Fruit fly (Drosophila melanogaster) whole organism, pupa: ENCODE data around the gene CG7702.

Source experiments
- CG10348 ChIP-seq: fragments of 200-800 bp; sonication (Bioruptor generic); IDR thresholded peaks from 2 replicates; pipeline ENCODE4 v1.3.6; 2022; ENCODE audit warnings: missing biosample characterization, missing genetic modification characterization
- CG12605 ChIP-seq: fragments of 200-800 bp; sonication (Bioruptor generic); IDR thresholded peaks from 2 replicates; pipeline ENCODE4 v1.3.6; 2022; ENCODE audit warnings: missing biosample characterization, missing genetic modification characterization
- CG13204 ChIP-seq: fragments of 200-800 bp; sonication (Bioruptor generic); optimal IDR thresholded peaks from 2 replicates; lab custom pipeline; 2018; ENCODE audit warnings: missing biosample characterization, mild to moderate bottlenecking, missing genetic modification characterization, moderate library complexity
- CG14655 ChIP-seq: fragments of 200-800 bp; sonication (Bioruptor generic); optimal IDR thresholded peaks from 3 replicates; lab custom pipeline; 2017; ENCODE audit warnings: mild to moderate bottlenecking, missing biosample characterization, missing genetic modification reagents, missing genetic modification characterization
- CG15710 ChIP-seq: fragments of 200-800 bp; sonication (Bioruptor generic); optimal IDR thresholded peaks from 2 replicates; lab custom pipeline; 2018; ENCODE audit warnings: missing biosample characterization, mild to moderate bottlenecking, missing genetic modification characterization, moderate library complexity
- CG17806 ChIP-seq: fragments of 200-800 bp; sonication (Bioruptor generic); optimal IDR thresholded peaks from 2 replicates; lab custom pipeline; 2018; ENCODE audit warnings: missing biosample characterization, mild to moderate bottlenecking, missing genetic modification characterization, moderate library complexity
- CG32121 ChIP-seq: fragments of 200-800 bp; sonication (Bioruptor generic); IDR thresholded peaks from 2 replicates; pipeline ENCODE4 v1.3.6; 2022; ENCODE audit warnings: missing biosample characterization, missing genetic modification characterization
- CG34367 ChIP-seq: fragments of 200-800 bp; sonication (Bioruptor generic); optimal IDR thresholded peaks from 2 replicates; lab custom pipeline; 2018; ENCODE audit warnings: missing biosample characterization, mild to moderate bottlenecking, missing genetic modification characterization
- CG4496 ChIP-seq: fragments of 200-800 bp; sonication (Bioruptor generic); IDR thresholded peaks from 3 replicates; pipeline ENCODE4 v1.3.6; 2022; ENCODE audit warnings: missing biosample characterization, missing genetic modification characterization
- CG8159 ChIP-seq: fragments of 200-800 bp; sonication (Bioruptor generic); optimal IDR thresholded peaks from 3 replicates; lab custom pipeline; 2018; ENCODE audit warnings: missing biosample characterization, mild to moderate bottlenecking, missing genetic modification characterization, moderate library complexity
- CG8301 ChIP-seq: fragments of 200-800 bp; sonication (Bioruptor generic); optimal IDR thresholded peaks from 2 replicates; lab custom pipeline; 2018; ENCODE audit warnings: missing biosample characterization, mild to moderate bottlenecking, missing genetic modification characterization
- CG9948 ChIP-seq: fragments of 200-800 bp; sonication (Bioruptor generic); optimal IDR thresholded peaks from 2 replicates; lab custom pipeline; 2018; ENCODE audit warnings: missing biosample characterization, mild to moderate bottlenecking, missing genetic modification characterization, moderate library complexity
- D1 ChIP-seq: fragments of 200-800 bp; sonication (Bioruptor generic); optimal IDR thresholded peaks from 2 replicates; lab custom pipeline; 2018; ENCODE audit warnings: missing biosample characterization, mild to moderate bottlenecking, missing genetic modification characterization, moderate library complexity
- EcR ChIP-seq: fragments of 200-800 bp; sonication (Bioruptor generic); optimal IDR thresholded peaks from 3 replicates; lab custom pipeline; 2019; ENCODE audit warnings: missing biosample characterization, missing genetic modification characterization, mild to moderate bottlenecking, moderate library complexity, missing genetic modification reagents
- Ets98B ChIP-seq: fragments of 200-800 bp; sonication (Bioruptor generic); IDR thresholded peaks from 2 replicates; pipeline ENCODE4 v1.3.6; 2022; ENCODE audit warnings: missing biosample characterization, missing genetic modification characterization
- Pif1A ChIP-seq: fragments of 200-800 bp; sonication (Bioruptor generic); optimal IDR thresholded peaks from 3 replicates; lab custom pipeline; 2016; ENCODE audit warnings: missing biosample characterization, missing genetic modification characterization
- Pif1B ChIP-seq: fragments of 200-800 bp; sonication (Bioruptor generic); optimal IDR thresholded peaks from 3 replicates; lab custom pipeline; 2016; ENCODE audit warnings: missing biosample characterization, missing genetic modification characterization
- Snoo ChIP-seq: fragments of 200-800 bp; sonication (Bioruptor generic); optimal IDR thresholded peaks from 3 replicates; lab custom pipeline; 2017; ENCODE audit warnings: missing biosample characterization, mild to moderate bottlenecking, missing genetic modification characterization, inconsistent platforms
- fd96Ca ChIP-seq: fragments of 200-800 bp; sonication (Bioruptor generic); IDR thresholded peaks from 3 replicates; pipeline ENCODE4 v1.3.6; 2022; ENCODE audit warnings: missing biosample characterization, missing genetic modification characterization
- gl ChIP-seq: fragments of 200-800 bp; sonication (Bioruptor generic); optimal IDR thresholded peaks from 2 replicates; lab custom pipeline; 2018; ENCODE audit warnings: missing biosample characterization, mild to moderate bottlenecking, missing genetic modification characterization
- rn ChIP-seq: fragments of 200-800 bp; sonication (Bioruptor generic); IDR thresholded peaks from 2 replicates; pipeline ENCODE4 v1.3.6; 2022; ENCODE audit warnings: missing biosample characterization, missing genetic modification characterization

The CG7702 gene

DNA sequence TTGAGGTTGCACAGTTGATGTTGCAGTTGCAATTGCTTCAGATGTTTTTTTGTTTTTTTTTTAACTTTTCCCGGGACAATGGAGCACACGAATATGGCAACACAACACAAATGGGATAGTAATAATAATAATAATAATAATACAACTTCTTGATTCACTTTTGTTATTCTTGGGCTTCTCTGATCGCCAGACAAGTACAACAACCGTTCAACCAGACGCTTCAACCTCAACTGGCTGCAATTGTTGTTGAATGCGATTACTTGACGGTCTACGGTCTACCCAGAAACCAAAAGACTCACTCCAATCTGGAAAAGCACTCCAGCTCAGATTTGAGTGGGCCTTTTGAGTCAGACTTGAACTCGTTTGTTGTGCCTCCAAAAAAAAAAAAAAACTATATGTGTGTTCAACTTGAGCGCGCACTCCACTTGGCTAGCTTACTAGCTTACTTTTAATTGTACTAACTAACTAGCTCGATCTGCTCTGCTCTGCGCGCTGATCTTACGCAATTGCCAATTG, 27.9 kb upstream of the CG7702 start, which contains the start of gene CG14301:
Gene CG14301, minus strand, starts transcription at position 216 of the 516 bp plus-strand sequence.
- TF ChIP-seq CG15710 (tag; lab: Kevin White, UChicago) (no peak), CG13204 (no peak), Pif1B (GFP tag; lab: Kevin White, UChicago) (peak; percentile 13), Ets98B (no peak; the same call in 1 of the 2 replicates), D1 (tag; lab: Kevin White, UChicago) (no peak), CG10348 (no peak), CG8159 (no peak), CG12605 (peak; percentile 51), EcR (GFP tag; lab: Kevin White, UChicago) (no peak), Snoo (tag; lab: Kevin White, UChicago) (no peak), CG32121 (GFP tag; lab: Robert Waterston, UW) (no peak), fd96Ca (GFP tag; lab: Robert Waterston, UW) (no peak), CG34367 (tag; lab: Kevin White, UChicago) (no peak), CG17806 (tag; lab: Kevin White, UChicago) (no peak), CG8301 (tag; lab: Kevin White, UChicago) (no peak)
- TF ChIP-seq, all 21 proteins: peak for 2

DNA sequence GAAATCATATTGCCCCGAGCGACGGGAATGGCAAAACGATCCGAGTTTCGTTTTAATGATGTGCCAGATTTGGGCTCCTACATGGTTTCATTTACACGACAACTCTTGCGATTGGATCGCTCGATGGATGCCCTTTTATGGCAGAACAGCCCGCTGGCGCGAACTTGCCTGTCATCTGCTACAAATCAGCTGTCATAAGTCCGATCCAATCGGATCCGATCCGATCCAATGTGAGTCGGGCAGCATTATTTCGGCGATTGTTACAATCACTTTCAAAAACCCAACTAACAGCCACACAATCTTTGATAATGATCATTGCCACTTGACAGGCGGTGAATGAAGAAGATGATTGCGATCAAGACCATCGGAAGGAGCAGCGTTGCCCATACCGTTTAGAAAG, 25.5 kb upstream of the CG7702 start:
- no peak for TF ChIP-seq CG17806 (tag; lab: Kevin White, UChicago)
- no peak for TF ChIP-seq CG32121 (GFP tag; lab: Robert Waterston, UW)
- no peak for TF ChIP-seq CG8301 (tag; lab: Kevin White, UChicago)
- TF ChIP-seq CG10348, result no peak
- TF ChIP-seq Ets98B, result no peak
- no peak for TF ChIP-seq CG14655 (GFP tag; lab: Kevin White, UChicago)
- TF ChIP-seq D1 (tag; lab: Kevin White, UChicago), result no peak
- no peak for TF ChIP-seq CG8159
- TF ChIP-seq CG4496 (GFP tag; lab: Robert Waterston, UW), result no peak

- TF ChIP-seq D1 (tag; lab: Kevin White, UChicago), result no peak
- TF ChIP-seq CG8301 (tag; lab: Kevin White, UChicago), result no peak
- no peak for TF ChIP-seq gl (tag; lab: Kevin White, UChicago)
- TF ChIP-seq CG4496 (GFP tag; lab: Robert Waterston, UW), result no peak
- no peak for TF ChIP-seq CG13204
- TF ChIP-seq Snoo (tag; lab: Kevin White, UChicago), result no peak
- no peak for TF ChIP-seq CG12605
- peak; percentile 98 for TF ChIP-seq EcR (GFP tag; lab: Kevin White, UChicago)
Measured at dm6 chr3R:18658380-18658944, 10.7 kb upstream of the CG7702 start.

DNA sequence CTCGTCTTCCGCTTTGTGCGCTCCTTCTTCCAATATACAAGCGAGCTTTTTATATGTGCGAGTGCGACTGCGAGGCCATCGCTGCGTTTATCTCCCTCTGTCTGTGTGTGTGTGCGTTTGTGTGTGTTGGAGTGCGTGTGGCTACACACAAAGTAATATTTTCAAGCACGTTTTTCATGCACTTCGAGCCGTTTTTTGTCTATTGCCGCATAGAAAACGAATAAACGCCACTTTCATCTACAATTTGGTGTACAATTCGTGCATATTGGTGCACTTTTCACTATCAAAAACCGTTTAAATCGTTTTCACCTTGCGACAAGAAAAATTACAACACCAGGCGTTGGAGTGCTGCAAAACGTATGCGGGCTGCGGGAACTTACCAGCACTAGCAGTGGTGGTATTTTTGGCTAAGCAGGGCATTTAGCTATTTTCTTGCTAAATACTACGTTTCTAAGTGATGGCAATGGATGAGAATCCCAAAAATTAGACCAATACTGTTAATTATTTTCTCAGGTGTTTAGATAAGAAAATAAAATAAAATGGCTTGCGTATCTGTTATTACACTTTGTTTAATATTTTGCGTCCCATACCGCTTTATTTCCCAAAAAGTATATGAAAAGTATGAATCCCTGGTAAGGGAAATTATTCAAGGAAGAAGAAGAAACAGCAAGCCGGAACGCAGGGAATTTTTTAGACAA, 10.1 kb upstream of the CG7702 start, which contains the start of the genes CG31224 and CstF64:
Gene CG31224, minus strand, starts transcription at position 365 of the 698 bp plus-strand sequence.
Gene CstF64, plus strand, starts transcription at position 674 of the 698 bp plus-strand sequence.
- TF ChIP-seq CG8301 (tag; lab: Kevin White, UChicago), result peak; percentile 65
- peak; percentile 57 for TF ChIP-seq CG34367 (tag; lab: Kevin White, UChicago)
- TF ChIP-seq CG14655 (GFP tag; lab: Kevin White, UChicago), result no peak
- peak; percentile 77 for TF ChIP-seq CG15710 (tag; lab: Kevin White, UChicago)
- no peak for TF ChIP-seq CG12605
- peak; percentile 76 for TF ChIP-seq Ets98B
- TF ChIP-seq CG9948 (tag; lab: Kevin White, UChicago), result peak; percentile 61
- TF ChIP-seq Snoo (tag; lab: Kevin White, UChicago), result peak; percentile 71
- peak; percentile 84 for TF ChIP-seq EcR (GFP tag; lab: Kevin White, UChicago)
- peak; percentile 76 for TF ChIP-seq CG32121 (GFP tag; lab: Robert Waterston, UW)
- no peak for TF ChIP-seq D1 (tag; lab: Kevin White, UChicago)
- peak; percentile 75 for TF ChIP-seq CG8159
- TF ChIP-seq fd96Ca (GFP tag; lab: Robert Waterston, UW), result no peak
- TF ChIP-seq gl (tag; lab: Kevin White, UChicago), result peak; percentile 2
- peak; percentile 76 for TF ChIP-seq CG17806 (tag; lab: Kevin White, UChicago)
- TF ChIP-seq CG4496 (GFP tag; lab: Robert Waterston, UW), result peak; percentile 83
- TF ChIP-seq CG10348, result peak; percentile 50; the same call in 1 of the 2 replicates
- TF ChIP-seq Pif1B (GFP tag; lab: Kevin White, UChicago), result no peak
- no peak for TF ChIP-seq Pif1A (GFP tag; lab: Kevin White, UChicago)
- TF ChIP-seq rn (GFP tag; lab: Robert Waterston, UW), result peak; percentile 54; the same call in 1 of the 2 replicates
- no peak for TF ChIP-seq CG13204

- no peak for TF ChIP-seq CG34367 (tag; lab: Kevin White, UChicago)
- peak; percentile 3 for TF ChIP-seq CG15710 (tag; lab: Kevin White, UChicago)
- TF ChIP-seq EcR (GFP tag; lab: Kevin White, UChicago), result peak; percentile 40
- 0 out of 3 replicates have a peak, but pooled peaks have one; percentile 30 for TF ChIP-seq CG4496 (GFP tag; lab: Robert Waterston, UW)
- no peak for TF ChIP-seq Pif1B (GFP tag; lab: Kevin White, UChicago)
- TF ChIP-seq rn (GFP tag; lab: Robert Waterston, UW), result no peak
Measured at dm6 chr3R:18663525-18663924, 5.7 kb upstream of the CG7702 start, which contains the start of the genes Cpsf73 and Gos28. Cpsf73 (minus strand) TSS chr3R:18663552. Gos28 (plus strand) TSS chr3R:18663738.
